Worm (Caenorhabditis elegans) whole organism, L3 larva: Measurements from ENCODE around the gene R12B2.6.

Source experiments
- R02D3.7 ChIP-seq: fragments of 150-350 bp; optimal IDR thresholded peaks from 2 replicates; lab custom pipeline; 2014; ENCODE audit warnings: missing biosample characterization, missing genetic modification characterization
- ZK546.5 ChIP-seq: sonication (generic microtip); optimal IDR thresholded peaks from 2 replicates; lab custom pipeline; 2017; ENCODE audit warnings: missing biosample characterization, missing genetic modification characterization
- ama-1 ChIP-seq: fragments of 150-350 bp; optimal IDR thresholded peaks from 2 replicates; lab custom pipeline; 2018
- ceh-16 ChIP-seq: sonication (generic microtip); optimal IDR thresholded peaks from 2 replicates; lab custom pipeline; 2017; ENCODE audit warnings: missing biosample characterization, missing genetic modification characterization
- ceh-28 ChIP-seq: fragments of 150-350 bp; optimal IDR thresholded peaks from 2 replicates; lab custom pipeline; 2014; ENCODE audit warnings: missing biosample characterization, missing genetic modification reagents, missing genetic modification characterization
- ceh-82 ChIP-seq: fragments of 150-350 bp; optimal IDR thresholded peaks from 2 replicates; lab custom pipeline; 2014; ENCODE audit warnings: missing biosample characterization, missing genetic modification characterization
- ceh-9 ChIP-seq: sonication (generic microtip); optimal IDR thresholded peaks from 2 replicates; lab custom pipeline; 2018; ENCODE audit warnings: missing biosample characterization, missing genetic modification characterization
- daf-12 ChIP-seq: fragments of 150-350 bp; optimal IDR thresholded peaks from 2 replicates; lab custom pipeline; 2014; ENCODE audit warnings: missing biosample characterization, missing genetic modification reagents, missing genetic modification characterization
- egl-27 ChIP-seq: sonication (generic microtip); optimal IDR thresholded peaks from 4 replicates; lab custom pipeline; 2017; ENCODE audit warnings: missing biosample characterization, missing genetic modification reagents, missing genetic modification characterization
- egl-5 ChIP-seq: fragments of 150-350 bp; optimal IDR thresholded peaks from 2 replicates; lab custom pipeline; 2017; ENCODE audit warnings: missing biosample characterization, missing genetic modification reagents, missing genetic modification characterization, inconsistent platforms
- elt-1 ChIP-seq: fragments of 150-350 bp; optimal IDR thresholded peaks from 2 replicates; lab custom pipeline; 2014; ENCODE audit warnings: missing biosample characterization, missing genetic modification characterization
- elt-2 ChIP-seq: sonication (generic microtip); optimal IDR thresholded peaks from 2 replicates; lab custom pipeline; 2016; ENCODE audit warnings: missing genetic modification reagents, mild to moderate bottlenecking, missing genetic modification characterization, missing compliant biosample characterization
- elt-3 ChIP-seq, 3 experiments: fragments of 150-350 bp in 1 of 3; sonication (generic microtip) in 2 of 3; optimal IDR thresholded peaks; 2 replicates in 2 of 3; 4 replicates in 1 of 3; lab custom pipeline; 2014 to 2017; ENCODE audit warnings: missing biosample characterization in 3 of 3, missing genetic modification characterization in 3 of 3
- eor-1 ChIP-seq, 2 experiments: fragments of 150-350 bp; optimal IDR thresholded peaks; 2 replicates each; lab custom pipeline; 2014 to 2018; ENCODE audit warnings: missing biosample characterization in 2 of 2, missing genetic modification characterization in 2 of 2
- fkh-10 ChIP-seq: sonication (generic microtip); optimal IDR thresholded peaks from 2 replicates; lab custom pipeline; 2017; ENCODE audit warnings: missing biosample characterization, missing genetic modification reagents, missing genetic modification characterization
- fkh-2 ChIP-seq: fragments of 150-350 bp; optimal IDR thresholded peaks from 2 replicates; lab custom pipeline; 2014; ENCODE audit warnings: missing biosample characterization, missing genetic modification reagents, missing genetic modification characterization
- fos-1 ChIP-seq: fragments of 150-350 bp; optimal IDR thresholded peaks from 2 replicates; lab custom pipeline; 2014; ENCODE audit warnings: missing biosample characterization, missing genetic modification characterization
- hmg-11 ChIP-seq: sonication (generic microtip); optimal IDR thresholded peaks from 2 replicates; lab custom pipeline; 2016; ENCODE audit warnings: missing genetic modification characterization, missing compliant biosample characterization
- jun-1 ChIP-seq: fragments of 150-350 bp; optimal IDR thresholded peaks from 2 replicates; lab custom pipeline; 2014; ENCODE audit warnings: missing biosample characterization, missing genetic modification reagents, missing genetic modification characterization
- lin-15B ChIP-seq: fragments of 150-350 bp; optimal IDR thresholded peaks from 2 replicates; lab custom pipeline; 2014; ENCODE audit warnings: missing biosample characterization, missing genetic modification characterization
- lin-39 ChIP-seq: fragments of 150-350 bp; optimal IDR thresholded peaks from 2 replicates; lab custom pipeline; 2018; ENCODE audit warnings: missing biosample characterization, missing genetic modification reagents, missing genetic modification characterization
- lsy-12 ChIP-seq: sonication (generic microtip); optimal IDR thresholded peaks from 2 replicates; lab custom pipeline; 2016; ENCODE audit warnings: mild to moderate bottlenecking, missing genetic modification characterization, missing compliant biosample characterization
- mml-1 ChIP-seq: fragments of 150-350 bp; sonication (generic microtip); optimal IDR thresholded peaks from 3 replicates; lab custom pipeline; 2014; ENCODE audit warnings: missing biosample characterization, missing genetic modification characterization
- nfya-1 ChIP-seq: sonication (generic microtip); optimal IDR thresholded peaks from 2 replicates; lab custom pipeline; 2017; ENCODE audit warnings: missing genetic modification characterization, mild to moderate bottlenecking, missing compliant biosample characterization, antibody characterized with exemption, moderate library complexity; ENCODE audit not compliant: insufficient read depth
- nhr-11 ChIP-seq: fragments of 150-350 bp; optimal IDR thresholded peaks from 2 replicates; lab custom pipeline; 2014; ENCODE audit warnings: missing biosample characterization, missing genetic modification characterization
- nhr-12 ChIP-seq: fragments of 150-350 bp; optimal IDR thresholded peaks from 2 replicates; lab custom pipeline; 2014; ENCODE audit warnings: missing biosample characterization, missing genetic modification characterization
- nhr-23 ChIP-seq: fragments of 150-350 bp; optimal IDR thresholded peaks from 2 replicates; lab custom pipeline; 2014; ENCODE audit warnings: missing biosample characterization, missing genetic modification reagents, missing genetic modification characterization
- nhr-237 ChIP-seq: fragments of 150-350 bp; optimal IDR thresholded peaks from 2 replicates; lab custom pipeline; 2014; ENCODE audit warnings: missing biosample characterization, missing genetic modification characterization
- nhr-28 ChIP-seq: fragments of 150-350 bp; optimal IDR thresholded peaks from 2 replicates; lab custom pipeline; 2014; ENCODE audit warnings: missing biosample characterization, missing genetic modification characterization
- nhr-43 ChIP-seq: sonication (generic microtip); optimal IDR thresholded peaks from 2 replicates; lab custom pipeline; 2016; ENCODE audit warnings: mild to moderate bottlenecking, missing genetic modification characterization, missing compliant biosample characterization; ENCODE audit not compliant: poor library complexity, severe bottlenecking
- nhr-67 ChIP-seq: fragments of 150-350 bp; optimal IDR thresholded peaks from 2 replicates; lab custom pipeline; 2014; ENCODE audit warnings: missing biosample characterization, missing genetic modification characterization
- nhr-76 ChIP-seq: fragments of 150-350 bp; sonication (generic microtip); optimal IDR thresholded peaks from 5 replicates; lab custom pipeline; 2014; ENCODE audit warnings: missing biosample characterization, missing genetic modification characterization
- nhr-77 ChIP-seq: fragments of 150-350 bp; optimal IDR thresholded peaks from 2 replicates; lab custom pipeline; 2014; ENCODE audit warnings: missing biosample characterization, missing genetic modification characterization
- pha-4 ChIP-seq: fragments of 150-350 bp; optimal IDR thresholded peaks from 2 replicates; lab custom pipeline; 2014; ENCODE audit warnings: missing biosample characterization, missing genetic modification reagents, missing genetic modification characterization
- pqm-1 ChIP-seq: fragments of 150-350 bp; optimal IDR thresholded peaks from 2 replicates; lab custom pipeline; 2017; ENCODE audit warnings: missing biosample characterization, missing genetic modification characterization, inconsistent platforms
- sea-2 ChIP-seq: fragments of 150-350 bp; sonication (generic microtip); optimal IDR thresholded peaks from 4 replicates; lab custom pipeline; 2014; ENCODE audit warnings: missing biosample characterization, missing genetic modification reagents, missing genetic modification characterization
- skn-1 ChIP-seq: fragments of 150-350 bp; optimal IDR thresholded peaks from 2 replicates; lab custom pipeline; 2014; ENCODE audit warnings: missing biosample characterization, missing genetic modification characterization
- snpc-4 ChIP-seq: fragments of 150-350 bp; optimal IDR thresholded peaks from 2 replicates; lab custom pipeline; 2014; ENCODE audit warnings: missing biosample characterization, missing genetic modification characterization
- tbx-2 ChIP-seq: sonication (generic microtip); optimal IDR thresholded peaks from 2 replicates; lab custom pipeline; 2016; ENCODE audit warnings: mild to moderate bottlenecking, missing genetic modification characterization, missing compliant biosample characterization
- unc-39 ChIP-seq: sonication (generic microtip); optimal IDR thresholded peaks from 4 replicates; lab custom pipeline; 2017; ENCODE audit warnings: missing biosample characterization, missing genetic modification characterization
- unc-62 ChIP-seq: fragments of 150-350 bp; sonication (generic microtip); optimal IDR thresholded peaks from 4 replicates; lab custom pipeline; 2014; ENCODE audit warnings: missing biosample characterization, missing genetic modification reagents, missing genetic modification characterization
- zag-1 ChIP-seq: fragments of 150-350 bp; optimal IDR thresholded peaks from 2 replicates; lab custom pipeline; 2014; ENCODE audit warnings: missing biosample characterization, missing genetic modification characterization
- ztf-11 ChIP-seq: fragments of 150-350 bp; optimal IDR thresholded peaks from 2 replicates; lab custom pipeline; 2014; ENCODE audit warnings: missing biosample characterization, missing genetic modification characterization
- ztf-4 ChIP-seq: fragments of 150-350 bp; optimal IDR thresholded peaks from 2 replicates; lab custom pipeline; 2014; ENCODE audit warnings: missing biosample characterization, missing genetic modification characterization

R12B2.6 gene

ce11 chrIII:5798747-5799146 is 35.2 kb downstream of the R12B2.6 start, which contains the start of gene ceh-10:
Gene ceh-10 (plus strand): TSS chrIII:5799047.
- no peak for TF ChIP-seq nhr-28 (tag; lab: Kevin White, UChicago)
- TF ChIP-seq nhr-11 (tag; lab: Kevin White, UChicago) = no peak
- no peak for TF ChIP-seq nhr-43
- no peak for TF ChIP-seq skn-1 (tag; lab: Kevin White, UChicago)
- no peak for TF ChIP-seq fkh-10 (GFP tag; lab: Kevin White, UChicago)
- no peak for TF ChIP-seq ceh-82
- TF ChIP-seq nhr-76 (tag; lab: Kevin White, UChicago) = no peak
- no peak for TF ChIP-seq fkh-2 (tag; lab: Kevin White, UChicago)
- no peak for TF ChIP-seq ceh-16
- TF ChIP-seq nfya-1 (tag; lab: Kevin White, UChicago) = no peak
- TF ChIP-seq fos-1 = no peak
- TF ChIP-seq nhr-12 (tag; lab: Kevin White, UChicago) = no peak
- TF ChIP-seq nhr-237 (tag; lab: Kevin White, UChicago) = no peak
- TF ChIP-seq tbx-2 = no peak
- TF ChIP-seq pqm-1 (tag; lab: Kevin White, UChicago) = no peak
- TF ChIP-seq ama-1 (lab: Kevin White, UChicago) = no peak
- TF ChIP-seq pha-4 (tag; lab: Kevin White, UChicago) = no peak

- no peak for TF ChIP-seq unc-39 (tag; lab: Kevin White, UChicago)
Observed at ce11 chrIII:5794982-5795381, 39.0 kb downstream of the R12B2.6 start.

ce11 chrIII:5790550-5790949 is 43.4 kb downstream of the R12B2.6 start, which contains the start of gene rev-3:
Gene rev-3 (minus strand): TSS chrIII:5790650.
- TF ChIP-seq zag-1 (tag; lab: Kevin White, UChicago) (no peak), ama-1 (lab: Kevin White, UChicago) (no peak), skn-1 (tag; lab: Kevin White, UChicago) (no peak), lin-15B (tag; lab: Kevin White, UChicago) (no peak), elt-1 (tag; lab: Kevin White, UChicago) (no peak), egl-27 (tag; lab: Kevin White, UChicago) (no peak), egl-5 (tag; lab: Kevin White, UChicago) (no peak), lin-39 (no peak), mml-1 (tag; lab: Kevin White, UChicago) (no peak), nhr-77 (no peak), ceh-9 (tag; lab: Kevin White, UChicago) (no peak), unc-39 (tag; lab: Kevin White, UChicago) (no peak)

- no peak for TF ChIP-seq pha-4 (tag; lab: Kevin White, UChicago)
- no peak for TF ChIP-seq nhr-77
- no peak for TF ChIP-seq fos-1
- TF ChIP-seq ceh-28 (tag; lab: Kevin White, UChicago) = peak; percentile 35
- no peak for TF ChIP-seq ceh-82
- TF ChIP-seq nhr-28 (tag; lab: Kevin White, UChicago) = no peak
- no peak for TF ChIP-seq sea-2 (GFP tag; lab: Kevin White, UChicago)
- TF ChIP-seq ceh-16 = no peak
- TF ChIP-seq fkh-10 (GFP tag; lab: Kevin White, UChicago) = no peak
- no peak for TF ChIP-seq jun-1 (tag; lab: Kevin White, UChicago)
- no peak for TF ChIP-seq unc-39 (tag; lab: Kevin White, UChicago)
- no peak for TF ChIP-seq nhr-12 (tag; lab: Kevin White, UChicago)
- peak; percentile 73 for TF ChIP-seq R02D3.7 (tag; lab: Kevin White, UChicago)
- TF ChIP-seq nhr-67 = no peak
- TF ChIP-seq nhr-23 (tag; lab: Kevin White, UChicago) = peak; percentile 80
- TF ChIP-seq elt-2 (tag; lab: Kevin White, UChicago) = peak; percentile 37
- no peak for TF ChIP-seq elt-1 (tag; lab: Kevin White, UChicago)
- peak; percentile 74 for TF ChIP-seq nhr-43
- TF ChIP-seq eor-1 (tag; optimal IDR thresholded peaks at IDR 0.05; lab: Kevin White, UChicago) = no peak
- TF ChIP-seq egl-27 (tag; lab: Kevin White, UChicago) = no peak
- no peak for TF ChIP-seq zag-1 (tag; lab: Kevin White, UChicago)
- no peak for TF ChIP-seq elt-3 (tag; optimal IDR thresholded peaks at IDR 0.05; lab: Kevin White, UChicago)
- TF ChIP-seq lin-15B (tag; lab: Kevin White, UChicago) = peak; percentile 82
- no peak for TF ChIP-seq ZK546.5
- no peak for TF ChIP-seq ztf-4
- peak; percentile 31 for TF ChIP-seq egl-5 (tag; lab: Kevin White, UChicago)
- TF ChIP-seq daf-12 (tag; lab: Kevin White, UChicago) = no peak
- TF ChIP-seq ztf-11 (tag; lab: Kevin White, UChicago) = no peak
- TF ChIP-seq snpc-4 (tag; lab: Kevin White, UChicago) = peak; percentile 58
- TF ChIP-seq pqm-1 (tag; lab: Kevin White, UChicago) = no peak
- TF ChIP-seq nfya-1 (tag; lab: Kevin White, UChicago) = peak; percentile 82
- peak; percentile 77 for TF ChIP-seq hmg-11
- peak; percentile 87 for TF ChIP-seq lin-39
- TF ChIP-seq unc-62 (GFP tag; lab: Kevin White, UChicago) = no peak
- TF ChIP-seq mml-1 (tag; lab: Kevin White, UChicago) = no peak
- TF ChIP-seq ama-1 (lab: Kevin White, UChicago) = no peak
- TF ChIP-seq lsy-12 (tag; lab: Kevin White, UChicago) = peak; percentile 60
Observed at ce11 chrIII:5785273-5785929, 48.6 kb downstream of the R12B2.6 start, which contains the start of gene Y37B11A.3. Gene Y37B11A.3 (minus strand): TSS chrIII:5785323.
